Worm (Caenorhabditis elegans) whole organism, young adult: Measurements from ENCODE around the gene F22F7.12.

ENCODE experiments used
- Y95B8A.8 ChIP-seq: fragments of 200-800 bp; sonication (Bioruptor generic); IDR thresholded peaks from 2 replicates; pipeline ENCODE4 v1.3.6; 2022; ENCODE audit warnings: missing genetic modification reagents, missing genetic modification characterization, missing compliant biosample characterization
- dox-1 ChIP-seq: fragments of 200-800 bp; sonication (Bioruptor generic); IDR thresholded peaks from 2 replicates; pipeline ENCODE4 v1.3.6; 2022; ENCODE audit warnings: missing genetic modification reagents, missing genetic modification characterization, missing compliant biosample characterization
- snpc-4 ChIP-seq, 5 experiments: fragments of 150-350 bp in 1 of 5; sonication (generic microtip) in 4 of 5; optimal IDR thresholded peaks; 2 replicates each; lab custom pipeline; 2014 to 2018; ENCODE audit warnings: missing genetic modification characterization in 5 of 5, missing biosample characterization in 3 of 5, antibody characterized with exemption in 2 of 5, mild to moderate bottlenecking in 2 of 5, missing compliant biosample characterization in 2 of 5, missing genotype in 2 of 5, moderate library complexity in 2 of 5, missing genetic modification reagents in 1 of 5
- unc-62 ChIP-seq: fragments of 150-350 bp; optimal IDR thresholded peaks from 2 replicates; lab custom pipeline; 2014; ENCODE audit warnings: missing biosample characterization, missing genetic modification reagents, missing genetic modification characterization

DNA sequence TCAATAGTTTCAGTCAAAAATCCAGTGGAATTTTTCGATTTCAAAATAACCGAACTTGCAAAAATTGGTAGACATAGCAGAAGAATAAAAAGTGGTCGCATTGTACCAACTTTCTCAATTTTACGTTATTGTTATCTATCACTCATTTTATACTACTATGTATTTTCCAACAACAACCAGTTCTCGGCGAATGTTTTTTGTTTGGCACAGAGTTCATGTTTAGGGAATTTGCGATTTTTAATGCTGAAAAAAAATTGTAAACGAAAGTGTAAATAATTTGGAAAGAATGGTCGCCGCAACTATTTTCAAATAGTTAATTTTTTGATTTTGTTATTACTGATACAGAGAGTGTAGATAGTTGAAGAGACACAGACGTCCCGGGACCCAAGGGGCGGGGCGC is 5.1 kb upstream of the F22F7.12 start, which contains the start of gene C45H4.21:
- no peak for TF ChIP-seq snpc-4 (GFP tag; optimal IDR thresholded peaks at IDR 0.05; lab: Kevin White, UChicago)
- no peak for TF ChIP-seq snpc-4 (tag; optimal IDR thresholded peaks at IDR 0.05; lab: Kevin White, UChicago)
- no peak for TF ChIP-seq unc-62 (GFP tag; lab: Kevin White, UChicago)
- no peak for TF ChIP-seq dox-1 (GFP tag; lab: Robert Waterston, UW)
- TF ChIP-seq Y95B8A.8 (GFP tag; lab: Robert Waterston, UW), result no peak
